Fruit fly (Drosophila melanogaster) whole organism, pupa: ENCODE results near the gene MED28.

ENCODE experiments used
- CG12605 ChIP-seq: fragments of 200-800 bp; sonication (Bioruptor generic); IDR thresholded peaks from 2 replicates; pipeline ENCODE4 v1.3.6; 2022; ENCODE audit warnings: missing biosample characterization, missing genetic modification characterization
- CG14655 ChIP-seq: fragments of 200-800 bp; sonication (Bioruptor generic); optimal IDR thresholded peaks from 3 replicates; lab custom pipeline; 2017; ENCODE audit warnings: mild to moderate bottlenecking, missing biosample characterization, missing genetic modification reagents, missing genetic modification characterization
- CG17806 ChIP-seq: fragments of 200-800 bp; sonication (Bioruptor generic); optimal IDR thresholded peaks from 2 replicates; lab custom pipeline; 2018; ENCODE audit warnings: missing biosample characterization, mild to moderate bottlenecking, missing genetic modification characterization, moderate library complexity
- CG32121 ChIP-seq: fragments of 200-800 bp; sonication (Bioruptor generic); IDR thresholded peaks from 2 replicates; pipeline ENCODE4 v1.3.6; 2022; ENCODE audit warnings: missing biosample characterization, missing genetic modification characterization
- CG4496 ChIP-seq: fragments of 200-800 bp; sonication (Bioruptor generic); IDR thresholded peaks from 3 replicates; pipeline ENCODE4 v1.3.6; 2022; ENCODE audit warnings: missing biosample characterization, missing genetic modification characterization
- CG8159 ChIP-seq: fragments of 200-800 bp; sonication (Bioruptor generic); optimal IDR thresholded peaks from 3 replicates; lab custom pipeline; 2018; ENCODE audit warnings: missing biosample characterization, mild to moderate bottlenecking, missing genetic modification characterization, moderate library complexity
- CG9948 ChIP-seq: fragments of 200-800 bp; sonication (Bioruptor generic); optimal IDR thresholded peaks from 2 replicates; lab custom pipeline; 2018; ENCODE audit warnings: missing biosample characterization, mild to moderate bottlenecking, missing genetic modification characterization, moderate library complexity
- D1 ChIP-seq: fragments of 200-800 bp; sonication (Bioruptor generic); optimal IDR thresholded peaks from 2 replicates; lab custom pipeline; 2018; ENCODE audit warnings: missing biosample characterization, mild to moderate bottlenecking, missing genetic modification characterization, moderate library complexity
- EcR ChIP-seq: fragments of 200-800 bp; sonication (Bioruptor generic); optimal IDR thresholded peaks from 3 replicates; lab custom pipeline; 2019; ENCODE audit warnings: missing biosample characterization, missing genetic modification characterization, mild to moderate bottlenecking, moderate library complexity, missing genetic modification reagents
- Ets98B ChIP-seq: fragments of 200-800 bp; sonication (Bioruptor generic); IDR thresholded peaks from 2 replicates; pipeline ENCODE4 v1.3.6; 2022; ENCODE audit warnings: missing biosample characterization, missing genetic modification characterization
- Pif1B ChIP-seq: fragments of 200-800 bp; sonication (Bioruptor generic); optimal IDR thresholded peaks from 3 replicates; lab custom pipeline; 2016; ENCODE audit warnings: missing biosample characterization, missing genetic modification characterization
- fd96Ca ChIP-seq: fragments of 200-800 bp; sonication (Bioruptor generic); IDR thresholded peaks from 3 replicates; pipeline ENCODE4 v1.3.6; 2022; ENCODE audit warnings: missing biosample characterization, missing genetic modification characterization

- no peak for TF ChIP-seq fd96Ca (GFP tag; lab: Robert Waterston, UW)
- TF ChIP-seq CG8159 (tag; lab: Kevin White, UChicago) = peak; percentile 41
- peak; percentile 38; the same call in 1 of the 2 replicates for TF ChIP-seq CG12605
- TF ChIP-seq EcR (GFP tag; lab: Kevin White, UChicago) = no peak
- TF ChIP-seq CG32121 (GFP tag; lab: Robert Waterston, UW) = 0 out of 2 replicates have a peak, but pooled peaks have one; percentile 25
- TF ChIP-seq CG9948 (tag; lab: Kevin White, UChicago) = no peak
- peak; percentile 65 for TF ChIP-seq CG14655 (GFP tag; lab: Kevin White, UChicago)
- TF ChIP-seq D1 (tag; lab: Kevin White, UChicago) = peak; percentile 66
- TF ChIP-seq Pif1B (GFP tag; lab: Kevin White, UChicago) = peak; percentile 71
- no peak for TF ChIP-seq Ets98B (GFP tag; lab: Robert Waterston, UW)
- TF ChIP-seq CG17806 = peak; percentile 42
- TF ChIP-seq CG4496 (GFP tag; lab: Robert Waterston, UW) = 0 out of 3 replicates have a peak, but pooled peaks have one; percentile 25
Measured at dm6 chr3R:25493294-25494187, 16.7 kb downstream of the MED28 start.
